Fruit fly (Drosophila melanogaster) whole organism, prepupa: ENCODE results near the gene LeuRS.

ENCODE experiments used
- Blimp-1 ChIP-seq: fragments of 200-800 bp; sonication (Bioruptor generic); optimal IDR thresholded peaks from 3 replicates; lab custom pipeline; 2017; ENCODE audit warnings: missing biosample characterization, missing genetic modification characterization, mild to moderate bottlenecking, moderate library complexity, missing genetic modification reagents
- CG10631 ChIP-seq: fragments of 200-800 bp; sonication (Bioruptor generic); optimal IDR thresholded peaks from 2 replicates; lab custom pipeline; 2016; ENCODE audit warnings: missing biosample characterization, missing genetic modification characterization
- CG10669 ChIP-seq: fragments of 200-800 bp; sonication (Bioruptor generic); optimal IDR thresholded peaks from 3 replicates; lab custom pipeline; 2018; ENCODE audit warnings: missing biosample characterization, mild to moderate bottlenecking, missing genetic modification characterization, moderate library complexity
- CG11294 ChIP-seq: fragments of 200-800 bp; sonication (Bioruptor generic); IDR thresholded peaks from 2 replicates; pipeline ENCODE4 v1.3.6; 2022; ENCODE audit warnings: missing biosample characterization, missing genetic modification characterization
- CG11762 ChIP-seq: fragments of 200-800 bp; sonication (Bioruptor generic); optimal IDR thresholded peaks from 3 replicates; lab custom pipeline; 2016; ENCODE audit warnings: missing biosample characterization, missing genetic modification characterization; ENCODE audit not compliant: insufficient read depth
- CG11902 ChIP-seq: fragments of 200-800 bp; sonication (Bioruptor generic); optimal IDR thresholded peaks from 3 replicates; lab custom pipeline; 2016; ENCODE audit warnings: missing biosample characterization, missing genetic modification characterization
- CG1621 ChIP-seq: fragments of 200-800 bp; sonication (Bioruptor generic); optimal IDR thresholded peaks from 3 replicates; lab custom pipeline; 2018; ENCODE audit warnings: missing biosample characterization, mild to moderate bottlenecking, missing genetic modification characterization
- CG3032 ChIP-seq: fragments of 200-800 bp; optimal IDR thresholded peaks from 2 replicates; lab custom pipeline; 2019; ENCODE audit warnings: missing biosample characterization, mild to moderate bottlenecking, missing genetic modification characterization, moderate library complexity
- CG31627 ChIP-seq: fragments of 200-800 bp; sonication (Bioruptor generic); optimal IDR thresholded peaks from 3 replicates; lab custom pipeline; 2016; ENCODE audit warnings: missing biosample characterization, missing genetic modification characterization
- CG32006 ChIP-seq: fragments of 200-800 bp; sonication (Bioruptor generic); optimal IDR thresholded peaks from 3 replicates; lab custom pipeline; 2017; ENCODE audit warnings: missing biosample characterization, mild to moderate bottlenecking, missing genetic modification characterization
- CG34406 ChIP-seq: fragments of 200-800 bp; sonication (Bioruptor generic); optimal IDR thresholded peaks from 3 replicates; lab custom pipeline; 2016; ENCODE audit warnings: missing biosample characterization, missing genetic modification characterization
- CG3919 ChIP-seq: fragments of 200-800 bp; sonication (Bioruptor generic); optimal IDR thresholded peaks from 3 replicates; lab custom pipeline; 2016; ENCODE audit warnings: missing biosample characterization, missing genetic modification characterization
- CG6276 ChIP-seq: fragments of 200-800 bp; sonication (Bioruptor generic); optimal IDR thresholded peaks from 2 replicates; lab custom pipeline; 2017; ENCODE audit warnings: missing biosample characterization, mild to moderate bottlenecking, missing genetic modification characterization
- CG6792 ChIP-seq: fragments of 200-800 bp; sonication (Bioruptor generic); optimal IDR thresholded peaks from 3 replicates; lab custom pipeline; 2016; ENCODE audit warnings: missing biosample characterization, missing genetic modification characterization
- CG6808 ChIP-seq: fragments of 200-800 bp; sonication (Bioruptor generic); optimal IDR thresholded peaks from 3 replicates; lab custom pipeline; 2017; ENCODE audit warnings: missing biosample characterization, missing genetic modification characterization, mild to moderate bottlenecking, moderate library complexity, missing genetic modification reagents
- CG6854 ChIP-seq: fragments of 200-800 bp; sonication (Bioruptor generic); optimal IDR thresholded peaks from 2 replicates; lab custom pipeline; 2017; ENCODE audit warnings: missing biosample characterization, mild to moderate bottlenecking, missing genetic modification characterization
- CG8119 ChIP-seq: fragments of 200-800 bp; sonication (Bioruptor generic); IDR thresholded peaks from 3 replicates; pipeline ENCODE4 v1.3.6; 2022; ENCODE audit warnings: missing biosample characterization, missing genetic modification characterization
- CG8319 ChIP-seq: fragments of 200-800 bp; sonication (Bioruptor generic); optimal IDR thresholded peaks from 3 replicates; lab custom pipeline; 2016; ENCODE audit warnings: missing biosample characterization, missing genetic modification characterization
- CG8632 ChIP-seq: fragments of 200-800 bp; sonication (Bioruptor generic); optimal IDR thresholded peaks from 3 replicates; lab custom pipeline; 2016; ENCODE audit warnings: missing biosample characterization, missing genetic modification characterization
- Eip78C ChIP-seq: fragments of 200-800 bp; sonication (Bioruptor generic); peaks from one replicate; lab custom pipeline; 2016; ENCODE audit warnings: missing biosample characterization, missing genetic modification characterization
- Ets21C ChIP-seq: fragments of 200-800 bp; sonication (Bioruptor generic); optimal IDR thresholded peaks from 3 replicates; lab custom pipeline; 2016; ENCODE audit warnings: missing biosample characterization, missing genetic modification characterization
- Ets96B ChIP-seq: fragments of 200-800 bp; optimal IDR thresholded peaks from 2 replicates; lab custom pipeline; 2019; ENCODE audit warnings: missing biosample characterization, mild to moderate bottlenecking, missing genetic modification characterization, moderate library complexity
- Gug ChIP-seq: fragments of 200-800 bp; sonication (Bioruptor generic); IDR thresholded peaks from 2 replicates; pipeline ENCODE4 v1.3.6; 2022; ENCODE audit warnings: missing biosample characterization, missing genetic modification characterization
- Hr38 ChIP-seq: sonication (Bioruptor generic); optimal IDR thresholded peaks from 2 replicates; lab custom pipeline; 2016; ENCODE audit warnings: missing biosample characterization, missing genetic modification characterization
- Hr39 ChIP-seq: fragments of 200-800 bp; sonication (Bioruptor generic); optimal IDR thresholded peaks from 2 replicates; lab custom pipeline; 2016; ENCODE audit warnings: missing biosample characterization, missing genetic modification characterization
- Hr4 ChIP-seq: fragments of 200-800 bp; sonication (Bioruptor generic); optimal IDR thresholded peaks from 3 replicates; lab custom pipeline; 2016; ENCODE audit warnings: missing biosample characterization, missing genetic modification characterization
- Lpt ChIP-seq: fragments of 200-800 bp; sonication (Bioruptor generic); optimal IDR thresholded peaks from 3 replicates; lab custom pipeline; 2016; ENCODE audit warnings: missing biosample characterization, missing genetic modification characterization
- OdsH ChIP-seq: fragments of 200-800 bp; sonication (Bioruptor generic); optimal IDR thresholded peaks from 3 replicates; lab custom pipeline; 2016; ENCODE audit warnings: missing biosample characterization, missing genetic modification characterization
- Smox ChIP-seq: fragments of 200-800 bp; sonication (Bioruptor generic); optimal IDR thresholded peaks from 3 replicates; lab custom pipeline; 2016; ENCODE audit warnings: missing biosample characterization, missing genetic modification characterization
- Sox102F ChIP-seq: fragments of 200-800 bp; sonication (Bioruptor generic); optimal IDR thresholded peaks from 2 replicates; lab custom pipeline; 2016; ENCODE audit warnings: missing biosample characterization, mild to moderate bottlenecking, missing genetic modification characterization
- achi ChIP-seq: fragments of 200-800 bp; sonication (Bioruptor generic); optimal IDR thresholded peaks from 3 replicates; lab custom pipeline; 2016; ENCODE audit warnings: missing biosample characterization, missing genetic modification characterization
- acj6 ChIP-seq: fragments of 200-800 bp; sonication (Bioruptor generic); optimal IDR thresholded peaks from 3 replicates; lab custom pipeline; 2016; ENCODE audit warnings: missing biosample characterization, missing genetic modification characterization
- cyc ChIP-seq: fragments of 200-800 bp; sonication (Bioruptor generic); optimal IDR thresholded peaks from 3 replicates; lab custom pipeline; 2016; ENCODE audit warnings: missing biosample characterization, missing genetic modification characterization
- dsx ChIP-seq: fragments of 200-800 bp; optimal IDR thresholded peaks from 3 replicates; lab custom pipeline; 2019; ENCODE audit warnings: missing biosample characterization, mild to moderate bottlenecking, missing genetic modification characterization, moderate library complexity; ENCODE audit not compliant: poor library complexity, severe bottlenecking
- eg ChIP-seq: fragments of 200-800 bp; sonication (Bioruptor generic); IDR thresholded peaks from 3 replicates; pipeline ENCODE4 v1.3.6; 2022; ENCODE audit warnings: missing biosample characterization, missing genetic modification characterization
- esn ChIP-seq: fragments of 200-800 bp; sonication (Bioruptor generic); optimal IDR thresholded peaks from 2 replicates; lab custom pipeline; 2016; ENCODE audit warnings: missing biosample characterization, mild to moderate bottlenecking, missing genetic modification characterization, moderate library complexity
- fd59A ChIP-seq: fragments of 200-800 bp; sonication (Bioruptor generic); optimal IDR thresholded peaks from 2 replicates; lab custom pipeline; 2017; ENCODE audit warnings: missing biosample characterization, mild to moderate bottlenecking, missing genetic modification characterization, missing genetic modification reagents
- fkh ChIP-seq: fragments of 200-800 bp; sonication (Bioruptor generic); optimal IDR thresholded peaks from 3 replicates; lab custom pipeline; 2017; ENCODE audit warnings: missing biosample characterization, mild to moderate bottlenecking, missing genetic modification characterization, moderate library complexity
- lz ChIP-seq: fragments of 200-800 bp; sonication (Bioruptor generic); optimal IDR thresholded peaks from 3 replicates; lab custom pipeline; 2016; ENCODE audit warnings: missing biosample characterization, missing genetic modification characterization
- net ChIP-seq: fragments of 200-800 bp; sonication (Bioruptor generic); optimal IDR thresholded peaks from 3 replicates; lab custom pipeline; 2016; ENCODE audit warnings: missing biosample characterization, missing genetic modification characterization
- spab ChIP-seq: fragments of 200-800 bp; sonication (Bioruptor generic); optimal IDR thresholded peaks from 2 replicates; lab custom pipeline; 2017; ENCODE audit warnings: missing biosample characterization, mild to moderate bottlenecking, missing genetic modification characterization, missing genetic modification reagents
- ss ChIP-seq, 2 experiments: fragments of 200-800 bp; sonication (Bioruptor generic); optimal IDR thresholded peaks; 2 replicates in 1 of 2; 3 replicates in 1 of 2; lab custom pipeline; 2017 to 2018; ENCODE audit warnings: mild to moderate bottlenecking in 2 of 2, missing biosample characterization in 2 of 2, missing genetic modification characterization in 2 of 2, moderate library complexity in 1 of 2
- svp ChIP-seq: fragments of 200-800 bp; sonication (Bioruptor generic); peaks from one replicate; lab custom pipeline; 2016; ENCODE audit warnings: missing biosample characterization, missing genetic modification characterization
- topi ChIP-seq: fragments of 200-800 bp; sonication (Bioruptor generic); optimal IDR thresholded peaks from 3 replicates; lab custom pipeline; 2016; ENCODE audit warnings: missing biosample characterization, missing genetic modification characterization
- vri ChIP-seq: fragments of 200-800 bp; sonication (Bioruptor generic); optimal IDR thresholded peaks from 3 replicates; lab custom pipeline; 2016; ENCODE audit warnings: missing biosample characterization, mild to moderate bottlenecking, missing genetic modification characterization

The LeuRS gene

DNA sequence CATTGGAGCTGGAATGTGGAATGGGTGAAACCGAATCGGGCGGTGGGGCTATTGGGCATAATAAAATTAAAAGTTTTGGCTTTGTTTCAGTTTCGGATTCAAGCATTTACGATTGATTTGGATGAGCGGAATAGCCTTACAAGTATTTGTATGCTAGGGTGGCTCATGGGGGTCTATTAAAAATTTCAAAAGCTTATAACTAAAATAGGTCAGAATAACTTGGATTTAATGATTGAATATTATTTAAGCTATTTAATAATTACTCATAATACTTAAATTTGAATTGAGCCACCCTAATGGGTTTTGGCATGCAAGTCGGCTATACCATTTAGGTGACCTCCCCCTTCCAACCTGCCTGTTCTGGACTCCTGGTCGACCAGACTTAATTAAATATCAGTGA lies 45.2 kb upstream of the LeuRS start (continued):
- no peak for TF ChIP-seq CG8319
- TF ChIP-seq topi (GFP tag; lab: Kevin White, UChicago): peak; percentile 19
- TF ChIP-seq lz (GFP tag; lab: Kevin White, UChicago): peak; percentile 11

DNA sequence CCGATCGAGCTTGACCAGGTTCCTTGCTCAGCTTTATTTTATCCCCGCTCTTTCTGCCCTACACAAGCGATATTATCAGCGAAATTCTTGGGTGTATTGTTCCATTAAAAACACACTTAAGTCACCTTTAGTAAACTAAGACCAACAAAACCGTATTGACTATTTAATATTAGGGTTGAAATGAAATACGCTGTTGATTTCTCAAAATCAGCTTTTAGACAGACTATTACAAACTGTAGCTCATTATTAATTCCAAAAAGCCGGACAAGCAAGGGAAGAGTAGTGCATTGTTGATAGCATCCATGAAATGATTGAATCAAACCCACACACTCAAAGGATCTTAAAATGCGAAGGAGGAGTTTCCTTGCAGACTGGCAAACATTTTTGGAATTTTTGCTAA lies 43.8 kb upstream of the LeuRS start:
- TF ChIP-seq topi (GFP tag; lab: Kevin White, UChicago) (peak; percentile 32), Ets21C (no peak), CG6808 (GFP tag; lab: Kevin White, UChicago) (peak; percentile 11), CG8632 (GFP tag; lab: Kevin White, UChicago) (no peak), svp (GFP tag; lab: Kevin White, UChicago) (peak; percentile 37), CG11902 (GFP tag; lab: Kevin White, UChicago) (peak; percentile 12), CG10669 (peak; percentile 51), Ets96B (tag; lab: Kevin White, UChicago) (peak; percentile 52), Eip78C (GFP tag; lab: Kevin White, UChicago) (peak; percentile 46), CG34406 (GFP tag; lab: Kevin White, UChicago) (peak; percentile 9), CG3032 (tag; lab: Kevin White, UChicago) (peak; percentile 52), cyc (GFP tag; lab: Kevin White, UChicago) (peak; percentile 14), spab (GFP tag; lab: Kevin White, UChicago) (peak; percentile 12), Sox102F (no peak), CG11762 (no peak)

DNA sequence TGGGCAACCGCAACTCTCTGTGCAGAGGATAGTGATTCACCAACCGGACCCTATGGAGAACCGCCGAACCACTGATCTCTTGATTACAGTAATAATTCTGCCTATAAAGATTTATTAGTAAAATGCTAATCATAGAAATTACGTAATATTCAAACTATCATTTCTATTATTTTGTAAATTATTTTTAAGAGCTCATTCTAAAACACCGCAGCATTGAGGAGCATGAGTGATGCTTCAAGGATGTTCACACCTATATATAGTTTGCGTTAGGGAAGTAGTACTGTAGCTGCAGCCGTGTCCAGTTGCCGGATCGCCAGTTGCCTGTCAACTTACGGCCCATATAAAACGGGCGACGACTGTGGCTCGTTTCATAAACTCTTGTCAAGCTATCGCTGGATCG lies 43.0 kb upstream of the LeuRS start:
- TF ChIP-seq Hr4 (GFP tag; lab: Kevin White, UChicago) (peak; percentile 55), Smox (GFP tag; lab: Kevin White, UChicago) (no peak), Hr39 (GFP tag; lab: Kevin White, UChicago) (no peak), Eip78C (GFP tag; lab: Kevin White, UChicago) (peak; percentile 89), Sox102F (no peak), CG6276 (GFP tag; lab: Kevin White, UChicago) (peak; percentile 15), CG10669 (peak; percentile 47), OdsH (peak; percentile 35), CG11762 (no peak), Ets21C (no peak), CG3032 (tag; lab: Kevin White, UChicago) (peak; percentile 60), CG10631 (GFP tag; lab: Kevin White, UChicago) (peak; percentile 58), Ets96B (tag; lab: Kevin White, UChicago) (peak; percentile 72), CG31627 (GFP tag; lab: Kevin White, UChicago) (no peak), fkh (GFP tag; lab: Kevin White, UChicago) (no peak), Hr38 (no peak), spab (GFP tag; lab: Kevin White, UChicago) (peak; percentile 15), CG1621 (tag; lab: Kevin White, UChicago) (peak; percentile 68), CG11902 (GFP tag; lab: Kevin White, UChicago) (no peak), lz (GFP tag; lab: Kevin White, UChicago) (no peak), net (GFP tag; lab: Kevin White, UChicago) (peak; percentile 53), cyc (GFP tag; lab: Kevin White, UChicago) (no peak), Blimp-1 (GFP tag; lab: Kevin White, UChicago) (no peak), achi (GFP tag; lab: Kevin White, UChicago) (peak; percentile 56), svp (GFP tag; lab: Kevin White, UChicago) (no peak), Gug (peak; percentile 32; the same call in 1 of the 2 replicates), ss (GFP tag; optimal IDR thresholded peaks at IDR 0.05; lab: Kevin White, UChicago) (peak in 1 of 2 experiments; percentile 59), CG6854 (GFP tag; lab: Kevin White, UChicago) (no peak), fd59A (GFP tag; lab: Kevin White, UChicago) (peak; percentile 52), eg (GFP tag; lab: Robert Waterston, UW) (0 out of 3 replicates have a peak, but pooled peaks have one; percentile 15), Lpt (peak; percentile 16), CG11294 (GFP tag; lab: Robert Waterston, UW) (no peak), CG6792 (peak; percentile 31), vri (GFP tag; lab: Kevin White, UChicago) (no peak), CG32006 (GFP tag; lab: Kevin White, UChicago) (peak; percentile 49), CG3919 (peak; percentile 59), CG6808 (GFP tag; lab: Kevin White, UChicago) (peak; percentile 40), esn (GFP tag; lab: Kevin White, UChicago) (no peak), dsx (GFP tag; lab: Kevin White, UChicago) (peak; percentile 63), CG34406 (GFP tag; lab: Kevin White, UChicago) (no peak), acj6 (GFP tag; lab: Kevin White, UChicago) (peak; percentile 33), CG8119 (GFP tag; lab: Robert Waterston, UW) (peak; percentile 53; the same call in 2 of the 3 replicates), CG8319 (no peak)
